Worm (Caenorhabditis elegans) whole organism, mixed stage, embryonic: ENCODE data around the gene Y39A1A.10.

Source experiments
- ces-1 ChIP-seq: fragments of 150-350 bp; optimal IDR thresholded peaks from 2 replicates; lab custom pipeline; 2014; ENCODE audit warnings: missing biosample characterization, missing genetic modification reagents, missing genetic modification characterization
- hlh-1 ChIP-seq: fragments of 150-350 bp; optimal IDR thresholded peaks from 2 replicates; lab custom pipeline; 2014; ENCODE audit warnings: missing biosample characterization, missing genetic modification reagents, missing genetic modification characterization
- lin-13 ChIP-seq: fragments of 150-350 bp; optimal IDR thresholded peaks from 2 replicates; lab custom pipeline; 2014; ENCODE audit warnings: missing biosample characterization, missing genetic modification characterization
- pha-4 ChIP-seq: fragments of 150-350 bp; optimal IDR thresholded peaks from 2 replicates; lab custom pipeline; 2018; ENCODE audit warnings: missing biosample characterization, missing genetic modification reagents, missing genetic modification characterization
- unc-39 ChIP-seq: fragments of 150-350 bp; optimal IDR thresholded peaks from 2 replicates; lab custom pipeline; 2014; ENCODE audit warnings: missing biosample characterization, missing genetic modification characterization
- unc-62 ChIP-seq: fragments of 150-350 bp; optimal IDR thresholded peaks from 2 replicates; lab custom pipeline; 2014; ENCODE audit warnings: missing biosample characterization, missing genetic modification reagents, missing genetic modification characterization

DNA sequence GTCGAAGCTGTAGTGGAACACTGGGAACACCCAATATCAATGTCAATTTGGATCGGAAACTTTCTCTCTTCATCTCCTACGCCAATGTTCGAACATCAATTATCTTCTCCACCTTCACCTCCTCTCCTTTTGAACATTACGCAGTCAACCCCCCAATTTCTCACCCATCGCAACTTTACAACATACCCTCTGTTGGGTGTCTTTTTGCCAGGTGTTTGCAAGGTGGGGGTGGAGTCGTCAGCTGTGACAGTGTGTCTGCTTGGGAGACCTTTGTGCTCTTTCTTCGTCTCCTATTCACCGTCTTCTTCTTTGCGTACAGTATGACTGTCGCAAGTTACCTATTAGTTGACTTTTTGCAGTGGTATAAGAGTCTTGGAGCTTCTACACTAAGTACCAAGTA is 34.1 kb downstream of the Y39A1A.10 start:
- TF ChIP-seq unc-39 (tag; lab: Kevin White, UChicago) (no peak), pha-4 (no peak), lin-13 (no peak), hlh-1 (tag; lab: Kevin White, UChicago) (peak; percentile 96), unc-62 (GFP tag; lab: Kevin White, UChicago) (no peak), ces-1 (no peak)
